Fruit fly (Drosophila melanogaster) whole organism, embryonic: ENCODE data around the gene CG15914.

Experiments
- Adf1 ChIP-seq: fragments of 200-800 bp; sonication (Bioruptor generic); IDR thresholded peaks from 2 replicates; pipeline ENCODE4 v1.3.6; 2022; ENCODE audit warnings: missing biosample characterization, missing genetic modification characterization
- B-H2 ChIP-seq: fragments of 200-800 bp; sonication (Bioruptor generic); optimal IDR thresholded peaks from 2 replicates; lab custom pipeline; 2018; ENCODE audit warnings: missing biosample characterization, mild to moderate bottlenecking, missing genetic modification characterization
- CG10959 ChIP-seq: fragments of 200-800 bp; sonication (Bioruptor generic); IDR thresholded peaks from 2 replicates; pipeline ENCODE4 v1.3.6; 2022; ENCODE audit warnings: missing biosample characterization, missing genetic modification characterization
- CG11696 ChIP-seq: fragments of 200-800 bp; sonication (Bioruptor generic); IDR thresholded peaks from 2 replicates; pipeline ENCODE4 v1.3.6; 2022; ENCODE audit warnings: missing biosample characterization, missing genetic modification characterization
- CG12155 ChIP-seq: fragments of 200-800 bp; sonication (Bioruptor generic); optimal IDR thresholded peaks from 3 replicates; lab custom pipeline; 2016; ENCODE audit warnings: missing biosample characterization, missing genetic modification characterization
- CG12299 ChIP-seq: fragments of 200-800 bp; sonication (Bioruptor generic); optimal IDR thresholded peaks from 2 replicates; lab custom pipeline; 2018; ENCODE audit warnings: missing biosample characterization, mild to moderate bottlenecking, missing genetic modification characterization
- CG13287 ChIP-seq: fragments of 200-800 bp; sonication (Bioruptor generic); IDR thresholded peaks from 2 replicates; pipeline ENCODE4 v1.3.6; 2022; ENCODE audit warnings: missing biosample characterization, missing genetic modification characterization; ENCODE audit not compliant: partially characterized antibody
- CG13624 ChIP-seq: fragments of 200-800 bp; sonication (Bioruptor generic); optimal IDR thresholded peaks from 2 replicates; lab custom pipeline; 2016; ENCODE audit warnings: missing biosample characterization, missing genetic modification characterization
- CG13775 ChIP-seq: fragments of 200-800 bp; sonication (Bioruptor generic); optimal IDR thresholded peaks from 3 replicates; lab custom pipeline; 2017; ENCODE audit warnings: missing biosample characterization, mild to moderate bottlenecking, missing genetic modification characterization
- CG14441 ChIP-seq: fragments of 200-800 bp; sonication (Bioruptor generic); IDR thresholded peaks from 2 replicates; pipeline ENCODE4 v1.3.6; 2022; ENCODE audit warnings: missing biosample characterization, missing genetic modification characterization
- CG1602 ChIP-seq: fragments of 200-800 bp; sonication (Bioruptor generic); optimal IDR thresholded peaks from 3 replicates; lab custom pipeline; 2016; ENCODE audit warnings: missing biosample characterization, missing genetic modification characterization
- CG1603 ChIP-seq: fragments of 200-800 bp; sonication (Bioruptor generic); optimal IDR thresholded peaks from 2 replicates; lab custom pipeline; 2019; ENCODE audit warnings: missing biosample characterization, mild to moderate bottlenecking, missing genetic modification characterization, moderate library complexity
- CG16815 ChIP-seq: fragments of 200-800 bp; sonication (Bioruptor generic); optimal IDR thresholded peaks from 3 replicates; lab custom pipeline; 2017; ENCODE audit warnings: missing biosample characterization, mild to moderate bottlenecking, missing genetic modification characterization
- CG18476 ChIP-seq: fragments of 200-800 bp; sonication (Bioruptor generic); optimal IDR thresholded peaks from 2 replicates; lab custom pipeline; 2016; ENCODE audit warnings: missing biosample characterization, mild to moderate bottlenecking, missing genetic modification characterization
- CG18599 ChIP-seq: fragments of 200-800 bp; sonication (Bioruptor generic); optimal IDR thresholded peaks from 3 replicates; lab custom pipeline; 2017; ENCODE audit warnings: missing biosample characterization, missing genetic modification characterization, mild to moderate bottlenecking, moderate library complexity, missing genetic modification reagents
- CG2116 ChIP-seq: fragments of 200-800 bp; sonication (Bioruptor generic); optimal IDR thresholded peaks from 3 replicates; lab custom pipeline; 2018; ENCODE audit warnings: missing biosample characterization, mild to moderate bottlenecking, missing genetic modification characterization
- CG2129 ChIP-seq: fragments of 200-800 bp; sonication (Bioruptor generic); IDR thresholded peaks from 2 replicates; pipeline ENCODE4 v1.3.6; 2022; ENCODE audit warnings: missing biosample characterization, missing genetic modification characterization; ENCODE audit not compliant: partially characterized antibody
- CG30020 ChIP-seq: fragments of 200-800 bp; optimal IDR thresholded peaks from 2 replicates; lab custom pipeline; 2019; ENCODE audit warnings: missing biosample characterization, mild to moderate bottlenecking, missing genetic modification characterization, moderate library complexity
- CG31441 ChIP-seq: fragments of 200-800 bp; sonication (Bioruptor generic); IDR thresholded peaks from 2 replicates; pipeline ENCODE4 v1.3.6; 2022; ENCODE audit warnings: missing biosample characterization, missing genetic modification characterization
- CG3163 ChIP-seq: fragments of 200-800 bp; sonication (Bioruptor generic); optimal IDR thresholded peaks from 3 replicates; lab custom pipeline; 2016; ENCODE audit warnings: missing biosample characterization, missing genetic modification characterization
- CG4282 ChIP-seq: fragments of 200-800 bp; sonication (Bioruptor generic); optimal IDR thresholded peaks from 2 replicates; lab custom pipeline; 2016; ENCODE audit warnings: missing biosample characterization, missing genetic modification characterization
- CG43689 ChIP-seq: fragments of 200-800 bp; sonication (Bioruptor generic); IDR thresholded peaks from 2 replicates; pipeline ENCODE4 v1.3.6; 2022; ENCODE audit warnings: missing biosample characterization, missing genetic modification characterization
- CG7556 ChIP-seq: fragments of 200-800 bp; sonication (Bioruptor generic); optimal IDR thresholded peaks from 2 replicates; lab custom pipeline; 2017; ENCODE audit warnings: missing biosample characterization, mild to moderate bottlenecking, missing genetic modification characterization
- CG8388 ChIP-seq: fragments of 200-800 bp; sonication (Bioruptor generic); optimal IDR thresholded peaks from 2 replicates; lab custom pipeline; 2019; ENCODE audit warnings: missing biosample characterization, mild to moderate bottlenecking, missing genetic modification characterization, moderate library complexity
- Chrac-16 ChIP-seq: fragments of 200-800 bp; sonication (Bioruptor generic); optimal IDR thresholded peaks from 3 replicates; lab custom pipeline; 2016; ENCODE audit warnings: missing biosample characterization, missing genetic modification characterization
- D19A ChIP-seq: fragments of 200-800 bp; optimal IDR thresholded peaks from 3 replicates; lab custom pipeline; 2019; ENCODE audit warnings: missing biosample characterization, mild to moderate bottlenecking, missing genetic modification characterization, moderate library complexity
- Dref ChIP-seq: fragments of 200-800 bp; sonication (Bioruptor generic); IDR thresholded peaks from 2 replicates; pipeline ENCODE4 v1.3.6; 2022; ENCODE audit warnings: missing biosample characterization, missing genetic modification characterization
- GATAe ChIP-seq: fragments of 200-800 bp; sonication (Bioruptor generic); conservative IDR thresholded peaks from 2 replicates; pipeline ENCODE4 v1.3.6; 2022; ENCODE audit warnings: missing biosample characterization, missing genetic modification characterization
- Hr39 ChIP-seq: fragments of >200 bp; optimal IDR thresholded peaks from 2 replicates; lab custom pipeline; 2017
- NFAT ChIP-seq: fragments of 200-800 bp; sonication (Bioruptor generic); IDR thresholded peaks from 2 replicates; pipeline ENCODE4 v1.3.6; 2022; ENCODE audit warnings: missing biosample characterization, missing genetic modification characterization
- Poxn ChIP-seq: fragments of 200-800 bp; sonication (Bioruptor generic); IDR thresholded peaks from 2 replicates; pipeline ENCODE4 v1.3.6; 2022; ENCODE audit warnings: missing biosample characterization, missing genetic modification characterization
- bbx ChIP-seq: fragments of 200-800 bp; sonication (Bioruptor generic); IDR thresholded peaks from 2 replicates; pipeline ENCODE4 v1.3.6; 2022; ENCODE audit warnings: missing biosample characterization, missing genetic modification characterization; ENCODE audit not compliant: partially characterized antibody
- crol ChIP-seq: fragments of 200-800 bp; sonication (Bioruptor generic); IDR thresholded peaks from 2 replicates; pipeline ENCODE4 v1.3.6; 2022; ENCODE audit warnings: missing biosample characterization, missing genetic modification characterization
- emc ChIP-seq: fragments of 200-800 bp; sonication (Bioruptor generic); optimal IDR thresholded peaks from 2 replicates; lab custom pipeline; 2016; ENCODE audit warnings: missing biosample characterization, missing genetic modification characterization
- eve ChIP-seq, 2 experiments: fragments of >200 bp; optimal IDR thresholded peaks; 2 replicates each; lab custom pipeline; 2017; ENCODE audit warnings: missing biosample characterization in 2 of 2, missing genetic modification characterization in 2 of 2
- fu2 ChIP-seq: fragments of 200-800 bp; sonication (Bioruptor generic); optimal IDR thresholded peaks from 2 replicates; lab custom pipeline; 2016; ENCODE audit warnings: missing biosample characterization, missing genetic modification characterization
- gce ChIP-seq: fragments of 200-800 bp; sonication (Bioruptor generic); IDR thresholded peaks from 3 replicates; pipeline ENCODE4 v1.3.6; 2022; ENCODE audit warnings: missing biosample characterization, missing genetic modification characterization
- grau ChIP-seq: fragments of 200-800 bp; optimal IDR thresholded peaks from 3 replicates; lab custom pipeline; 2019; ENCODE audit warnings: missing biosample characterization, mild to moderate bottlenecking, missing genetic modification characterization, moderate library complexity
- insv ChIP-seq, 2 experiments: fragments of 200-800 bp; sonication (Bioruptor generic); optimal IDR thresholded peaks; 3 replicates each; lab custom pipeline; 2016 to 2018; ENCODE audit warnings: missing biosample characterization in 2 of 2, missing genetic modification characterization in 2 of 2
- jigr1 ChIP-seq: fragments of 200-800 bp; sonication (Bioruptor generic); IDR thresholded peaks from 3 replicates; pipeline ENCODE4 v1.3.6; 2022; ENCODE audit warnings: missing biosample characterization, missing genetic modification characterization
- klu ChIP-seq: fragments of 200-800 bp; sonication (Bioruptor generic); IDR thresholded peaks from 2 replicates; pipeline ENCODE4 v1.3.6; 2022; ENCODE audit warnings: missing biosample characterization, missing genetic modification characterization
- mld ChIP-seq: fragments of 200-800 bp; sonication (Bioruptor generic); IDR thresholded peaks from 3 replicates; pipeline ENCODE4 v1.3.6; 2022; ENCODE audit warnings: missing biosample characterization, missing genetic modification characterization; ENCODE audit not compliant: partially characterized antibody
- nmo ChIP-seq: fragments of 200-800 bp; sonication (Bioruptor generic); optimal IDR thresholded peaks from 2 replicates; lab custom pipeline; 2018; ENCODE audit warnings: missing biosample characterization, mild to moderate bottlenecking, missing genetic modification characterization, moderate library complexity
- oc ChIP-seq: fragments of 200-800 bp; sonication (Bioruptor generic); optimal IDR thresholded peaks from 2 replicates; lab custom pipeline; 2018; ENCODE audit warnings: missing biosample characterization, mild to moderate bottlenecking, missing genetic modification characterization, moderate library complexity
- otp ChIP-seq: fragments of 200-800 bp; sonication (Bioruptor generic); IDR thresholded peaks from 3 replicates; pipeline ENCODE4, ENCODE4 v1.3.6; 2022; ENCODE audit warnings: missing biosample characterization, missing genetic modification characterization
- pho ChIP-seq: fragments of 200-800 bp; sonication (Bioruptor generic); optimal IDR thresholded peaks from 2 replicates; lab custom pipeline; 2016; ENCODE audit warnings: missing biosample characterization, missing genetic modification characterization
- pnt ChIP-seq: fragments of 200-800 bp; sonication (Bioruptor generic); optimal IDR thresholded peaks from 3 replicates; lab custom pipeline; 2016; ENCODE audit warnings: missing biosample characterization, missing genetic modification characterization
- shn ChIP-seq: fragments of 200-800 bp; sonication (Bioruptor generic); optimal IDR thresholded peaks from 3 replicates; lab custom pipeline; 2016; ENCODE audit warnings: missing biosample characterization, missing genetic modification characterization
- stc ChIP-seq: fragments of 200-800 bp; sonication (Bioruptor generic); IDR thresholded peaks from 2 replicates; pipeline ENCODE4 v1.3.6; 2022; ENCODE audit warnings: missing biosample characterization, missing genetic modification characterization
- tll ChIP-seq, 2 experiments: fragments of 200-800 bp in 1 of 2; fragments of >200 bp in 1 of 2; sonication (Bioruptor generic) in 1 of 2; optimal IDR thresholded peaks; 2 replicates each; lab custom pipeline; 2017 to 2019; ENCODE audit warnings: missing biosample characterization in 2 of 2, missing genetic modification characterization in 2 of 2, mild to moderate bottlenecking in 1 of 2, moderate library complexity in 1 of 2
- zf30C ChIP-seq: fragments of 200-800 bp; sonication (Bioruptor generic); optimal IDR thresholded peaks from 3 replicates; lab custom pipeline; 2018; ENCODE audit warnings: missing biosample characterization, mild to moderate bottlenecking, missing genetic modification characterization

The CG15914 gene

dm6 chrX:15867863-15868262, 14.6 kb downstream of the CG15914 start, which contains the start of gene Gapdh2 (continued):
- TF ChIP-seq Hr39 (lab: Kevin White, UChicago) = no peak
- peak; percentile 97 for TF ChIP-seq CG11696
- peak; percentile 99 for TF ChIP-seq nmo (GFP tag; lab: Kevin White, UChicago)
- TF ChIP-seq zf30C (GFP tag; lab: Kevin White, UChicago) = peak; percentile 79
- no peak; the same call in 1 of the 2 replicates for TF ChIP-seq bbx (GFP tag; lab: Robert Waterston, UW)
- peak; percentile 94 for TF ChIP-seq fu2 (GFP tag; lab: Kevin White, UChicago)
- no peak; the same call in 1 of the 2 replicates for TF ChIP-seq crol (GFP tag; lab: Robert Waterston, UW)
- TF ChIP-seq CG31441 (GFP tag; lab: Robert Waterston, UW) = peak; percentile 100
- peak; percentile 85 for TF ChIP-seq shn (GFP tag; lab: Kevin White, UChicago)
- peak; percentile 99 for TF ChIP-seq CG14441 (GFP tag; lab: Robert Waterston, UW)
- TF ChIP-seq pnt (GFP tag; lab: Kevin White, UChicago) = peak; percentile 88
- TF ChIP-seq CG30020 = peak; percentile 90
- peak in 1 of 2 experiments; percentile 57 for TF ChIP-seq tll (GFP tag; optimal IDR thresholded peaks at IDR 0.05; lab: Kevin White, UChicago)
- peak; percentile 91 for TF ChIP-seq CG10959 (GFP tag; lab: Robert Waterston, UW)
- peak; percentile 100 for TF ChIP-seq oc (tag; lab: Kevin White, UChicago)
- peak; percentile 92 for TF ChIP-seq Adf1 (GFP tag; lab: Robert Waterston, UW)
- peak in 1 of 2 experiments; percentile 100 for TF ChIP-seq eve (GFP tag; optimal IDR thresholded peaks at IDR 0.05; lab: Kevin White, UChicago)
- TF ChIP-seq CG16815 (GFP tag; lab: Kevin White, UChicago) = peak; percentile 81
- peak; percentile 100 for TF ChIP-seq B-H2
- peak; percentile 97 for TF ChIP-seq CG12155
- peak; percentile 14 to 91 for TF ChIP-seq insv (GFP tag; optimal IDR thresholded peaks at IDR 0.05; lab: Kevin White, UChicago)
- TF ChIP-seq CG7556 (GFP tag; lab: Kevin White, UChicago) = peak; percentile 100
- TF ChIP-seq CG13775 (GFP tag; lab: Kevin White, UChicago) = peak; percentile 98
- TF ChIP-seq emc (GFP tag; lab: Kevin White, UChicago) = peak; percentile 94
- TF ChIP-seq mld = no peak
- peak; percentile 95 for TF ChIP-seq GATAe
- peak; percentile 77 for TF ChIP-seq CG3163
- TF ChIP-seq otp (GFP tag; lab: Robert Waterston, UW) = peak; percentile 99
- peak; percentile 86 for TF ChIP-seq CG4282
- peak; percentile 99 for TF ChIP-seq grau (tag; lab: Kevin White, UChicago)
- peak; percentile 99 for TF ChIP-seq CG13624 (GFP tag; lab: Kevin White, UChicago)
- peak; percentile 100 for TF ChIP-seq CG12299 (tag; lab: Kevin White, UChicago)
- peak; percentile 98 for TF ChIP-seq NFAT (GFP tag; lab: Robert Waterston, UW)
- TF ChIP-seq jigr1 (GFP tag; lab: Robert Waterston, UW) = no peak; the same call in 2 of the 3 replicates
- TF ChIP-seq CG18476 (GFP tag; lab: Kevin White, UChicago) = peak; percentile 99
- TF ChIP-seq CG2129 (GFP tag; lab: Robert Waterston, UW) = no peak
- peak; percentile 98 for TF ChIP-seq D19A
- TF ChIP-seq gce (GFP tag; lab: Robert Waterston, UW) = no peak; the same call in none of the 3 replicates
- peak; percentile 97 for TF ChIP-seq CG1603
- TF ChIP-seq CG2116 = peak; percentile 88
- peak; percentile 96 for TF ChIP-seq Poxn (GFP tag; lab: Robert Waterston, UW)
- TF ChIP-seq klu (GFP tag; lab: Robert Waterston, UW) = peak; percentile 97; the same call in 1 of the 2 replicates
- peak; percentile 99 for TF ChIP-seq CG8388 (GFP tag; lab: Kevin White, UChicago)
- TF ChIP-seq Chrac-16 (GFP tag; lab: Kevin White, UChicago) = peak; percentile 96
- peak; percentile 100 for TF ChIP-seq CG18599
- TF ChIP-seq CG1602 (GFP tag; lab: Kevin White, UChicago) = peak; percentile 98
- TF ChIP-seq CG43689 = peak; percentile 97
- TF ChIP-seq pho = peak; percentile 98
- peak; percentile 44 for TF ChIP-seq Dref
- peak; percentile 63 for TF ChIP-seq CG13287 (GFP tag; lab: Robert Waterston, UW)
- TF ChIP-seq stc = peak; percentile 99
